Worm (Caenorhabditis elegans): Measurements from ENCODE around the gene Y38H6C.16.

ce11 chrV:20558270-20558669 lies 19.1 kb upstream of the Y38H6C.16 start, which contains the start of gene abf-4:
- TF ChIP-seq him-1 (tag; optimal IDR thresholded peaks at IDR 0.05) (no peak), W03F9.2 (tag; optimal IDR thresholded peaks at IDR 0.05) (no peak)

All from whole organism, L4/young adult.